Worm (Caenorhabditis elegans): ENCODE results near the gene enu-3.2.
"Not testable (repeated sequence)": the region's sequence is repeated elsewhere in the genome, so short reads cannot be mapped to it uniquely, and the experiment has no call there.

enu-3.2 gene

ce11 chrIII:4809526-4810153, 24.6 kb upstream of the enu-3.2 start, which contains the start of gene pal-1:
Gene pal-1 (minus strand): TSS chrIII:4809576.
- TF ChIP-seq T22C8.4 (GFP tag; IDR thresholded peaks at IDR 0.05) (no peak), ref-1 (GFP tag; conservative IDR thresholded peaks at IDR 0.05) (no peak), ztf-23 (GFP tag; IDR thresholded peaks at IDR 0.05) (no peak), ztf-29 (GFP tag; IDR thresholded peaks at IDR 0.05) (no peak), klf-2 (GFP tag; conservative IDR thresholded peaks at IDR 0.05) (no peak), med-1 (GFP tag; optimal IDR thresholded peaks at IDR 0.05; ENCODE audit: insufficient read depth) (no peak), cog-1 (tag; optimal IDR thresholded peaks at IDR 0.05) (no peak), flt-1 (GFP tag; IDR thresholded peaks at IDR 0.05) (no peak)

DNA sequence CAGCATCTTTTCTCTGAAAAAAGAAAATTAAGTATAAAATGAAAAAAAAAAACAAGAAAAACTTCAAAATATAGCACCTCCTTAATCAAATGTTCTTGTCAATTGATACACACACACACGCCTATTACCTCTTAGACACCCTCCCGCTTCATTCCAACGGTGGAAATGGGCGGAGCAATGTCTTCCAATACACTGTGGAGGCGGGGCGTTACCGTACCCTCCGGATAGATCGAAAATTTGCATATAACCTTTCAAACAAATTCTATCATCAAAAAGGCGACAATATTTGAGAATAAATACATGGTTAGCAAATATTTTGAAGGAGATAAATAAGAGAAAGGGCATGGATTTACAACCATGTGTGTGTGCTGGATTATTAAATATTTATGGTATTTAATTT, 23.1 kb upstream of the enu-3.2 start:
- TF ChIP-seq ztf-29 (GFP tag; IDR thresholded peaks at IDR 0.05) (no peak), cog-1 (tag; optimal IDR thresholded peaks at IDR 0.05) (no peak)

DNA sequence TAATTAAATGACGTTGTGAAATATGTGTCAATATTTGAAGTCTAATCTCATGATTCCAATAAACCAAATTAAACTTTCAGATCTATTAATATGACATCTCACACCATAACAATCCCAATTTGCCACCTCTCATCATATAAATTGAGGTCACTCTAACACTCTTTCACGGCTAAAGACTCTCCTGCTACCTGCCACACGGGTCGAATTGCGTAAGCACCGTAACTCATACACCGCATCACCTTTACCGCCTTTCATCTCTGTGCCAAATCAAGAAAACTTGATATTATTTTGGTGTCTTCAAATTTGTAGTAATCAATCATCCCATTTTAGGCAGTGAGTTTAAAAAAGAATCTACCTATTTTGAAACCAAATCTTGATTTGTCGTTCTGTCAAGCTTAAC, 21.3 kb upstream of the enu-3.2 start:
- TF ChIP-seq cog-1 (tag; optimal IDR thresholded peaks at IDR 0.05) (no peak), med-1 (GFP tag; optimal IDR thresholded peaks at IDR 0.05; ENCODE audit: insufficient read depth) (no peak), flt-1 (GFP tag; IDR thresholded peaks at IDR 0.05) (no peak), ztf-29 (GFP tag; IDR thresholded peaks at IDR 0.05) (no peak), ref-1 (GFP tag; conservative IDR thresholded peaks at IDR 0.05) (no peak), ztf-23 (GFP tag; IDR thresholded peaks at IDR 0.05) (no peak), klf-2 (GFP tag; conservative IDR thresholded peaks at IDR 0.05) (no peak), T22C8.4 (GFP tag; IDR thresholded peaks at IDR 0.05) (no peak), tab-1 (GFP tag; IDR thresholded peaks at IDR 0.05) (no peak)

ce11 chrIII:4802707-4803106, 17.7 kb upstream of the enu-3.2 start, which contains the start of gene metl-5:
Gene metl-5 (plus strand): TSS chrIII:4803007.
- TF ChIP-seq klf-2 (GFP tag; conservative IDR thresholded peaks at IDR 0.05): no peak
- no peak for TF ChIP-seq med-1 (GFP tag; optimal IDR thresholded peaks at IDR 0.05; ENCODE audit: insufficient read depth)
- TF ChIP-seq tab-1 (GFP tag; IDR thresholded peaks at IDR 0.05): no peak
- TF ChIP-seq ztf-23 (GFP tag; IDR thresholded peaks at IDR 0.05): no peak
- TF ChIP-seq flt-1 (GFP tag; IDR thresholded peaks at IDR 0.05): no peak
- no peak for TF ChIP-seq T22C8.4 (GFP tag; IDR thresholded peaks at IDR 0.05)
- TF ChIP-seq ref-1 (GFP tag; conservative IDR thresholded peaks at IDR 0.05): no peak
- TF ChIP-seq cog-1 (tag; optimal IDR thresholded peaks at IDR 0.05): no peak
- no peak for TF ChIP-seq ztf-29 (GFP tag; IDR thresholded peaks at IDR 0.05)

DNA sequence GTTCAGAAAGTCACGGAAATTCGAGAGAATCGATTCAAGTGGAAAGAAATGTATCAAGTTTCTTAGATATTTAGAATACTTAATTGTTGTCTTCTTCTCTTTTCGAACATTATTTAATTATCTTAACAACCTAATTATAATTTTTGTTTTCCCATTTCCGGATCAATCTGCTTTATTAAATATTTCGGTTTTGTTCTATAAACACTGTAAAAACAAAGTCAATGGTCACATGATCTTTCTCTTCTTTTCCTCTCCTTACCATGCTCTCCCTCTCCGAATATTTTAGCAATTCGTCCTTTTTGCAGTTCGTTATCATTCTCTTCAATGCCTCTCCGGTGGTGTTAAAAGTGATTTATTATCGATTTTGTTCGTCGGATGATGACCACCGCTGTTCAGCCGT, 11.5 kb upstream of the enu-3.2 start, which contains the start of gene tag-325:
Gene tag-325 (plus strand): TSS at position 301 of the 400 bp plus-strand sequence.
- TF ChIP-seq ref-1 (GFP tag; conservative IDR thresholded peaks at IDR 0.05) (no peak), ztf-23 (GFP tag; IDR thresholded peaks at IDR 0.05) (no peak), cog-1 (tag; optimal IDR thresholded peaks at IDR 0.05) (no peak), flt-1 (GFP tag; IDR thresholded peaks at IDR 0.05) (no peak), ztf-29 (GFP tag; IDR thresholded peaks at IDR 0.05) (no peak), klf-2 (GFP tag; conservative IDR thresholded peaks at IDR 0.05) (no peak), med-1 (GFP tag; optimal IDR thresholded peaks at IDR 0.05; ENCODE audit: insufficient read depth) (no peak), T22C8.4 (GFP tag; IDR thresholded peaks at IDR 0.05) (no peak), tab-1 (GFP tag; IDR thresholded peaks at IDR 0.05) (no peak)

DNA sequence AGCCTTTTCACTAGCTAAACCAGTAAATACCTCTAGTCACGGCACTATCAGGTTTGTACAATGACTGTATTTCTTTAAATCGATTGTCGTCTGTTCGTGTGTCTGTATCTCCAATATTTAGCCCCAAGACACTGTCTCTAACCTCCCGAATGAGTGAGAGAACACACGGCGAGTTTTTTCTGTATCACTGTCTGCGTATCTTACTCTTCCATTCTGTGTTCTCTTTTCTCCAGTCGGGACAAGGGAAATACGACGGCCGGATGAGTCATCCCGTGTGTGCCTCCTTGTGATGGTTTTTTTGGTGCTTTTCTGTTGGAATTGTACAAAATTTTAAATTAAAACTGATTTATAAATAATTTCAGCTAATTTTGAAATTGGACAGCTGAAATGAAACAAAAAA, 11.0 kb upstream of the enu-3.2 start:
- no peak for TF ChIP-seq ref-1 (GFP tag; conservative IDR thresholded peaks at IDR 0.05)
- TF ChIP-seq med-1 (GFP tag; optimal IDR thresholded peaks at IDR 0.05; ENCODE audit: insufficient read depth): no peak
- no peak for TF ChIP-seq tab-1 (GFP tag; IDR thresholded peaks at IDR 0.05)
- 0 out of 2 replicates have a peak, but pooled peaks have one; percentile 27 for TF ChIP-seq T22C8.4 (GFP tag; IDR thresholded peaks at IDR 0.05)
- TF ChIP-seq ztf-29 (GFP tag; IDR thresholded peaks at IDR 0.05): no peak
- no peak for TF ChIP-seq ztf-23 (GFP tag; IDR thresholded peaks at IDR 0.05)

- TF ChIP-seq flt-1 (GFP tag; IDR thresholded peaks at IDR 0.05) (no peak), cog-1 (tag; optimal IDR thresholded peaks at IDR 0.05) (no peak), ztf-29 (GFP tag; IDR thresholded peaks at IDR 0.05) (no peak), klf-2 (GFP tag; conservative IDR thresholded peaks at IDR 0.05) (no peak), ztf-23 (GFP tag; IDR thresholded peaks at IDR 0.05) (no peak), ref-1 (GFP tag; conservative IDR thresholded peaks at IDR 0.05) (no peak), tab-1 (GFP tag; IDR thresholded peaks at IDR 0.05) (no peak), T22C8.4 (GFP tag; IDR thresholded peaks at IDR 0.05) (no peak), med-1 (GFP tag; optimal IDR thresholded peaks at IDR 0.05; ENCODE audit: insufficient read depth) (no peak)
Measured at ce11 chrIII:4792560-4793136, 7.6 kb upstream of the enu-3.2 start, which contains the start of gene mip-1. Gene mip-1 (plus strand): TSS chrIII:4793086.

ce11 chrIII:4785714-4786113, 679 bp upstream of the enu-3.2 start, which contains the start of gene mel-28:
Gene mel-28 (plus strand): TSS chrIII:4786080.
- TF ChIP-seq klf-2 (GFP tag; conservative IDR thresholded peaks at IDR 0.05) (no peak), flt-1 (GFP tag; IDR thresholded peaks at IDR 0.05) (no peak), ref-1 (GFP tag; conservative IDR thresholded peaks at IDR 0.05) (no peak), cog-1 (tag; optimal IDR thresholded peaks at IDR 0.05) (no peak), ztf-23 (GFP tag; IDR thresholded peaks at IDR 0.05) (no peak), ztf-29 (GFP tag; IDR thresholded peaks at IDR 0.05) (no peak), tab-1 (GFP tag; IDR thresholded peaks at IDR 0.05) (no peak), med-1 (GFP tag; optimal IDR thresholded peaks at IDR 0.05; ENCODE audit: insufficient read depth) (no peak)

DNA sequence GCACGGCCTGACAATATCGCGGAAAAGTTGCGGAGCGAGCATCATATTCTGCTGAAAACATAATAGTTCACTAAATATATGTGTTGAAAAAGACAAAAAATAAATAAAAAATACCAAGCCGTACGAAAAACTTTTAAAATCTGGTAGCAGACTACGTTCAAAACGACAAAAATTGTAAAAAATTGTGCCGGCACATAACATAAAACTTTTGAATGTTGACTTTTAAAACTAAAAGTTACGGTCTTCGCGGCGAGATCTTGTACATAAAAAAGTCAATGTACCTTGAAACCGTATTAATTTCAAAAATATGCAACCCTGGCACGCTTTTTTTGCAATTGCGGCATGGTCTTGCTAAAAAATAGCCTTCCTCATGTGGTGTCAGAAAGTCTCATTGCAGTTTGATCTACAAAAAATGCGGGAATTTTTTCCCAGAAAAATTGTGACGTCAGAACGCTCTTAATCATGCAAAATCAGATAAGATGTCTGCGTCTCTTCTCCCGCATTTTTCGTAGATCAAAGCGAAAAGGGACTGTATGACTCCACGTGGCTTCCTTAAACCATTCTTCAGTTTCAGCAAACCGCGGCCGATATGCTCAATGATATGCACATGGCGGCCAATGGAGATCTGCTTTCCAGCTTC, 3.0 kb downstream of the enu-3.2 start, which contains the start of the genes gex-5 and C38D4.10:
Gene gex-5 (minus strand): TSS at position 51 of the 640 bp plus-strand sequence.
Gene C38D4.10 (plus strand): TSS at position 590 of the 640 bp plus-strand sequence.
- not testable (repeated sequence) for TF ChIP-seq cog-1 (tag; optimal IDR thresholded peaks at IDR 0.05); ref-1 (GFP tag; conservative IDR thresholded peaks at IDR 0.05); flt-1 (GFP tag; IDR thresholded peaks at IDR 0.05)

All from whole organism, midembryonic.